Worm (Caenorhabditis elegans) whole organism, L2 larva: Measurements from ENCODE around the gene clec-127.

Experiments used
- ama-1 ChIP-seq: fragments of 150-350 bp; optimal IDR thresholded peaks from 2 replicates; lab custom pipeline; 2018; ENCODE audit warnings: inconsistent platforms
- lin-11 ChIP-seq: fragments of 150-350 bp; sonication (generic microtip); optimal IDR thresholded peaks from 2 replicates; lab custom pipeline; 2014; ENCODE audit warnings: missing biosample characterization, missing genetic modification characterization, inconsistent platforms, mixed read lengths
- zag-1 ChIP-seq: fragments of 150-350 bp; optimal IDR thresholded peaks from 2 replicates; lab custom pipeline; 2014; ENCODE audit warnings: missing biosample characterization, missing genetic modification characterization

ce11 chrII:3520988-3521850 is 47.8 kb downstream of the clec-127 start, which contains the start of gene W09G10.9:
- peak; percentile 64 for TF ChIP-seq zag-1 (tag; lab: Kevin White, UChicago)
- TF ChIP-seq ama-1 (lab: Kevin White, UChicago), result no peak
- peak; percentile 12 for TF ChIP-seq lin-11
